Worm (Caenorhabditis elegans): Measurements from ENCODE around the gene oxy-4.

DNA sequence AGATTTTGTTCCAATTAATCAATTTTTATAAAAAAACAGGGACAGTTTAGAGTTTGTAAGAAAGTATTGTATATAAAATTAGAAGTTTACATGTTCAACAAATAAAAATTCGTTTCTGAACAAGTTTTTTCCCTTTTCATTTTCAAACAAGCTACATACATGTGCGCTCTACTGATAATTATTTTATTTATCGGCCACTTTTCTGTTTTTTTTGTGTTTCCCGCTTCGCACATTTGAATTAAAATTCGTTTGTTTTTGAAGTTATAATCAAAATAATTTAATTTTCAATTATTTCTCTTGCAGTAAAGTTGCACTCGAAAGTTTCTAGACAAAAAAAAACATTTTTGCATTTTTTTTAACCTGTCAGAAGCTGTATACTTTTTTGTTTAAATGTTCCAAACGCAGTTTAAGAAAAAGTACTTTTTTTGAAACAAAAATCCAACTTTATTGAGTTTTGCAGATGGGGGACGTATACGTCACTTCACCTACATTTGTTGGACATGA is 32.1 kb upstream of the oxy-4 start, which contains the start of gene hira-1:
- TF ChIP-seq ama-1 (optimal IDR thresholded peaks at IDR 0.05): no peak
- TF ChIP-seq sea-1 (GFP tag; conservative IDR thresholded peaks at IDR 0.05): no peak
- no peak for TF ChIP-seq scrt-1 (GFP tag; IDR thresholded peaks at IDR 0.05)
- no peak for TF ChIP-seq tbx-37 (GFP tag; conservative IDR thresholded peaks at IDR 0.05)
- TF ChIP-seq ceh-13 (GFP tag; optimal IDR thresholded peaks at IDR 0.05): no peak
- TF ChIP-seq B0310.2 (tag; optimal IDR thresholded peaks at IDR 0.05): no peak
- TF ChIP-seq flt-1 (GFP tag; IDR thresholded peaks at IDR 0.05): no peak
